Fruit fly (Drosophila melanogaster): ENCODE data around the gene Hsp27.
A peak's percentile ranks its signal among the peaks of the same experiment; 100 is the strongest.

Gene Hsp27

DNA sequence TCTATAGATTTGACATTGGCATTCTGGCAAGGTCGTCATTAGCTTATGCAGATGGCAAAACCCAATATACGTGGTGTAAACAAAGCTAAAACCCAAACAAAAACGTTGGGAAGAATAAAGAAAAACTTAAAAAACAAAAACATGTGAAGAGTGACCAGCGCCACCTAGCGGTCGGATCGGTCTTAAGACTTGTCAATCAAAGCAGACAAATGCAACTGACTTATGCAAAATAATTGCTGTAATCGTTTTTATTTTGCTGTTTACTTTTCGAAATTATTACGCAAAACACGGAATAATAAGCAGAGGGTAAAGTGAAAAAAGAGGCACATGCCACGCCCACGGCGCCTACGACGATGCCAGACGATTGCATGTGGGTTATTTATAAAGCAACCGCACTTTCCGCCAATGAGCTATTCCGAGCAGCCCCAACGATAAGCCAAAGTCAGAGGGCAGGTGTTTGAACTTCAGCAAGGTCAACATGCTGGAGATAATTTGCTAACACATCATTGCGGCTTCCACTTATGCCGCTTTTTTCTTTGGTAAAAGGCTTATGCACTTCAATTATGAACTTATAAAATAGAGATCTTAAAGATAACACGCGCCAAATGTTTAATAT lies 27.6 kb upstream of the Hsp27 start:
- TF ChIP-seq CG13204 (GFP tag; optimal IDR thresholded peaks at IDR 0.05) (no peak), EcR (GFP tag; optimal IDR thresholded peaks at IDR 0.05) (peak; percentile 65), Ets98B (GFP tag; IDR thresholded peaks at IDR 0.05) (no peak)

DNA sequence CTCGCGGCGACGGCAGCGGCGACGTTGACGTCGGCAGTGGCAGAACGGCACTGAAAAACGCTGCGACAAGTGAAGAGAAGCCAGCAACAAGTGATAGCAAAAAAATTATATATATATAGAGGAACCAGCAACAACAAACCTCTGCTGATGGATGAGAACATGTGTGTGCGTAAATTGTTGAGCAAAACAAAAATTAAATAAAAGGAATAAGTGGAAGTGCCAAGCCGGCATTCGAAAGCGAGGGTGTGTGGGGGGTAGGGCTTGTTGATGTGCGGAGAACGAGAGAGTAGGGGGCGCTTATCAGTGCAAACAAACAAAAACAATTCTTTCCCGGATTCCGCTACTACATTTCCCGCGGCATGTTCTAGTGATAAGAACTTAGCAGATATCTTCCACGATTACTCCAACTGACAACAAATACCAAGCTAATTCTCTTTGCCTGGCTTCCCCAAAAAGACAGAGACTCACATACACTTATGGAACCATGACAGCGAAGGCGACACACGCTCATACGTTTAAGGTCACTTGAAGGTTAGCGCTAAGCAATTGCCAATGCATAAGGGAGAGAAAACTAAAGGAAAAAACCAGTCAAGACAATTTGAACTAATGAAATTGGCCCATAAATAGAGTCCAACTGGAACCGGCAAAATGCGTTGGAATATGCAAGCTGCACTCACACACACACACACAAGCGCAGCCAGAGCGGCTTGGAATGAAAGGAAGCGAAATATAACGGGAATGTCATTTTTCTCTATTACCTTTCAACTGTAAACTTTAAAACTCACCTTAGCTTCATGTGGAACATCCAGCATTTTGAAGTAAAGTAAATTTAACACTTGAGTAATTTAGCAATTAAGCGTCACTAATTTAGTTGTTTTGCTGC lies 25.8 kb upstream of the Hsp27 start:
- TF ChIP-seq CG8301 (tag; optimal IDR thresholded peaks at IDR 0.05), result peak; percentile 30
- TF ChIP-seq CG15710 (tag; optimal IDR thresholded peaks at IDR 0.05), result peak; percentile 52
- TF ChIP-seq rn (GFP tag; IDR thresholded peaks at IDR 0.05), result no peak
- peak; percentile 51 for TF ChIP-seq Pif1B (GFP tag; optimal IDR thresholded peaks at IDR 0.05)
- TF ChIP-seq CG14655 (GFP tag; optimal IDR thresholded peaks at IDR 0.05), result peak; percentile 71
- TF ChIP-seq Ets98B (GFP tag; IDR thresholded peaks at IDR 0.05), result peak; percentile 53
- TF ChIP-seq fd96Ca (GFP tag; IDR thresholded peaks at IDR 0.05), result no peak
- TF ChIP-seq CG12605 (GFP tag; IDR thresholded peaks at IDR 0.05), result peak; percentile 72
- TF ChIP-seq D1 (tag; optimal IDR thresholded peaks at IDR 0.05), result no peak
- TF ChIP-seq CG13204 (GFP tag; optimal IDR thresholded peaks at IDR 0.05), result no peak
- no peak for TF ChIP-seq CG10348 (GFP tag; IDR thresholded peaks at IDR 0.05)
- peak; percentile 31 for TF ChIP-seq CG8159 (tag; optimal IDR thresholded peaks at IDR 0.05)
- TF ChIP-seq CG17806 (tag; optimal IDR thresholded peaks at IDR 0.05), result peak; percentile 31
- no peak for TF ChIP-seq EcR (GFP tag; optimal IDR thresholded peaks at IDR 0.05)
- peak; percentile 75 for TF ChIP-seq gl (tag; optimal IDR thresholded peaks at IDR 0.05)
- peak; percentile 11 for TF ChIP-seq CG9948 (tag; optimal IDR thresholded peaks at IDR 0.05)
- TF ChIP-seq CG32121 (GFP tag; IDR thresholded peaks at IDR 0.05), result peak; percentile 51; the same call in 1 of the 2 replicates
- TF ChIP-seq Pif1A (GFP tag; optimal IDR thresholded peaks at IDR 0.05), result peak; percentile 18
- peak; percentile 65 for TF ChIP-seq CG4496 (GFP tag; IDR thresholded peaks at IDR 0.05)
- no peak for TF ChIP-seq Snoo (tag; optimal IDR thresholded peaks at IDR 0.05)
- peak; percentile 21 for TF ChIP-seq CG34367 (tag; optimal IDR thresholded peaks at IDR 0.05)

DNA sequence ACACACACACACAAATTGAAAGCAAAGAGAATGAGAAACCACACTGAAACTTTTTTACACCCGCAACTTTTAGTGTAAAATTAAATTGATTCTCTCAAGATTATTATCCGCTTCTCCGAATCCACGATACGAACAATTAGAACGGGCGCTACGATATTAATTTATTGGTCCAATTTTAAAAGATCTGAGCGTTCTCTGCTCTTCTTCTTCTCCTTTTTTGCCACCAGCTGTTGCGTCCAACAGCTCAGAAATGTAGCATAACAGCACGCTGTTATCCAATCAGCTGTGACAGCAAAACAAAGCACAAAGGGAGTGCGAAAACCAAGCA lies 25.2 kb upstream of the Hsp27 start, which contains the start of the genes UGP and Svip:
Gene UGP (minus strand): TSS at position 223 of the 328 bp plus-strand sequence.
Gene Svip (plus strand): TSS at position 287 of the 328 bp plus-strand sequence.
- TF ChIP-seq CG14655 (GFP tag; optimal IDR thresholded peaks at IDR 0.05) (no peak), Pif1B (GFP tag; optimal IDR thresholded peaks at IDR 0.05) (peak; percentile 47), rn (GFP tag; IDR thresholded peaks at IDR 0.05) (no peak), CG34367 (tag; optimal IDR thresholded peaks at IDR 0.05) (no peak), gl (tag; optimal IDR thresholded peaks at IDR 0.05) (peak; percentile 21), Ets98B (GFP tag; IDR thresholded peaks at IDR 0.05) (peak; percentile 68), Snoo (tag; optimal IDR thresholded peaks at IDR 0.05) (no peak), CG32121 (GFP tag; IDR thresholded peaks at IDR 0.05) (peak; percentile 56), CG4496 (GFP tag; IDR thresholded peaks at IDR 0.05) (peak; percentile 68; the same call in 2 of the 3 replicates), CG12605 (GFP tag; IDR thresholded peaks at IDR 0.05) (peak; percentile 55; the same call in 1 of the 2 replicates), CG13204 (GFP tag; optimal IDR thresholded peaks at IDR 0.05) (no peak), CG9948 (tag; optimal IDR thresholded peaks at IDR 0.05) (no peak), CG15710 (tag; optimal IDR thresholded peaks at IDR 0.05) (peak; percentile 3), EcR (GFP tag; optimal IDR thresholded peaks at IDR 0.05) (no peak), Pif1A (GFP tag; optimal IDR thresholded peaks at IDR 0.05) (peak; percentile 27), fd96Ca (GFP tag; IDR thresholded peaks at IDR 0.05) (peak; percentile 73), D1 (tag; optimal IDR thresholded peaks at IDR 0.05) (no peak), CG17806 (tag; optimal IDR thresholded peaks at IDR 0.05) (peak; percentile 4), CG10348 (GFP tag; IDR thresholded peaks at IDR 0.05) (no peak), CG8301 (tag; optimal IDR thresholded peaks at IDR 0.05) (peak; percentile 17), CG8159 (tag; optimal IDR thresholded peaks at IDR 0.05) (no peak)

DNA sequence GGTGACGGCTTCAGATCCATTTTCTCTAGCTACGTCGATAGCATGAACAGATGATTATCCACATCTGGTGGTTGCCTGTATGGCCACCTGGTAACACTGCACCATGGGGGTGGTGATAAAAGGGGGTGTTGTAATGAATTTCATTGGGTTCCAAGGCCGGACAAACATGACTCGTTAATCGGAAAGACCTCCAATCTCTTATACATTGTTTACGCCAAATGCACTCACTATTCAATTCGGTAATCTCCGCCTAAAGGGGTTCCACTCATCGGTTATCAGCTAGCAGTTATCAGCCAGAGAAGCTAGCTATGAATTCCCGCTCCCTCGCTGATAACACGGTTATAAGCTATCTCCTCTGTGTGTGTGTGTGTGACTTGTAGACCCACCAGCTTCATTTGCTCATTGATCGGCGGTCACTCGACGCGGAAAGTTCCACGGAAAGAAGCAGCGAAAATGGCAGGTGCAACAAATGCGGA lies 23.6 kb upstream of the Hsp27 start, which contains the start of gene Pdxk:
Gene Pdxk (plus strand): TSS at position 100 of the 476 bp plus-strand sequence.
- TF ChIP-seq CG14655 (GFP tag; optimal IDR thresholded peaks at IDR 0.05), result no peak
- TF ChIP-seq CG4496 (GFP tag; IDR thresholded peaks at IDR 0.05), result peak; percentile 28; the same call in 1 of the 3 replicates
- TF ChIP-seq CG17806 (tag; optimal IDR thresholded peaks at IDR 0.05), result no peak
- no peak for TF ChIP-seq CG15710 (tag; optimal IDR thresholded peaks at IDR 0.05)
- TF ChIP-seq Ets98B (GFP tag; IDR thresholded peaks at IDR 0.05), result peak; percentile 26; the same call in 1 of the 2 replicates
- TF ChIP-seq CG9948 (tag; optimal IDR thresholded peaks at IDR 0.05), result no peak
- no peak for TF ChIP-seq CG12605 (GFP tag; IDR thresholded peaks at IDR 0.05)
- TF ChIP-seq fd96Ca (GFP tag; IDR thresholded peaks at IDR 0.05), result no peak
- TF ChIP-seq CG34367 (tag; optimal IDR thresholded peaks at IDR 0.05), result no peak
- TF ChIP-seq gl (tag; optimal IDR thresholded peaks at IDR 0.05), result peak; percentile 38
- TF ChIP-seq CG32121 (GFP tag; IDR thresholded peaks at IDR 0.05), result 0 out of 2 replicates have a peak, but pooled peaks have one; percentile 31
- peak; percentile 2 for TF ChIP-seq Snoo (tag; optimal IDR thresholded peaks at IDR 0.05)
- peak; percentile 66 for TF ChIP-seq EcR (GFP tag; optimal IDR thresholded peaks at IDR 0.05)
- TF ChIP-seq CG13204 (GFP tag; optimal IDR thresholded peaks at IDR 0.05), result peak; percentile 13

DNA sequence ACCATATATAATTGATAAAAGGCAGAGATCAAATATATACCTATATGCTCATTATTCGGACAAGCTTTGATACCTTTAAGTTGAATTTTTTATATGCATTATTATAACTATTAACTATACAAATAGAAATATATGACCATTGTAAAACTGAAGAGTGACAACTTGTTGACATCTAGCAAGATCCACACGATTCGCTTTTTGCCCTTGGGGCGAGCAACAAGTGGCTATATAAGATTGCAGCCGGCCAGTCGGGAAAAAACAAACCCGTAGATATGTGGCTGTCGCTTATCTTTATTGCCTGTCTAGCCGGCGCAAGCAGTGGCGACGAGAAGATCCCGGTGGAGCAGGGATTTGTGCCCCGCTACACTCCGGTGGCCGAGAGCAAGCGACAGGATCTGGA lies 22.0 kb upstream of the Hsp27 start, which contains the start of gene CG34456:
Gene CG34456 (plus strand): TSS at position 215 of the 400 bp plus-strand sequence.
- TF ChIP-seq CG4496 (GFP tag; IDR thresholded peaks at IDR 0.05) (0 out of 3 replicates have a peak, but pooled peaks have one; percentile 41), EcR (GFP tag; optimal IDR thresholded peaks at IDR 0.05) (peak; percentile 20), CG12605 (GFP tag; IDR thresholded peaks at IDR 0.05) (no peak)

All from whole organism, pupa.